Worm (Caenorhabditis elegans) whole organism, young adult: ENCODE data around the gene grl-6.

Experiments
- K12H6.12 ChIP-seq: fragments of 200-800 bp; sonication (Bioruptor generic); optimal IDR thresholded peaks from 2 replicates; lab custom pipeline; 2018; ENCODE audit warnings: mild to moderate bottlenecking, missing genetic modification characterization, missing compliant biosample characterization
- ama-1 ChIP-seq, 3 experiments: fragments of 150-350 bp in 1 of 3; sonication (generic microtip) in 2 of 3; optimal IDR thresholded peaks; 2 replicates each; lab custom pipeline; 2014 to 2018; ENCODE audit warnings: missing biosample characterization in 2 of 3, missing genetic modification characterization in 2 of 3, missing genetic modification reagents in 2 of 3
- efl-1 ChIP-seq: fragments of 150-350 bp; optimal IDR thresholded peaks from 2 replicates; lab custom pipeline; 2014; ENCODE audit warnings: missing biosample characterization, missing genetic modification reagents, missing genetic modification characterization
- let-607 ChIP-seq, 2 experiments: fragments of 200-800 bp in 1 of 2; sonication (Bioruptor generic) in 1 of 2; sonication (generic microtip) in 1 of 2; optimal IDR thresholded peaks; 2 replicates each; lab custom pipeline; 2016 to 2018; ENCODE audit warnings: mild to moderate bottlenecking in 2 of 2, missing compliant biosample characterization in 2 of 2, missing genetic modification characterization in 2 of 2, moderate library complexity in 2 of 2, missing genotype in 1 of 2
- nhr-80 ChIP-seq: sonication (generic microtip); optimal IDR thresholded peaks from 2 replicates; lab custom pipeline; 2016; ENCODE audit warnings: missing genetic modification characterization, missing compliant biosample characterization
- snpc-4 ChIP-seq, 5 experiments: fragments of 150-350 bp in 1 of 5; sonication (generic microtip) in 4 of 5; optimal IDR thresholded peaks; 2 replicates each; lab custom pipeline; 2014 to 2018; ENCODE audit warnings: missing genetic modification characterization in 5 of 5, missing biosample characterization in 3 of 5, antibody characterized with exemption in 2 of 5, mild to moderate bottlenecking in 2 of 5, missing compliant biosample characterization in 2 of 5, missing genotype in 2 of 5, moderate library complexity in 2 of 5, missing genetic modification reagents in 1 of 5
- tlf-1 ChIP-seq: fragments of 200-800 bp; sonication (Bioruptor generic); optimal IDR thresholded peaks from 2 replicates; lab custom pipeline; 2018; ENCODE audit warnings: mild to moderate bottlenecking, missing genetic modification characterization, missing compliant biosample characterization

- TF ChIP-seq nhr-80 (no peak), ama-1 (optimal IDR thresholded peaks at IDR 0.05; lab: Kevin White, UChicago) (no peak), ama-1 (GFP tag; optimal IDR thresholded peaks at IDR 0.05; lab: Kevin White, UChicago) (no peak), let-607 (tag; optimal IDR thresholded peaks at IDR 0.05; lab: Kevin White, UChicago) (no peak), efl-1 (no peak), tlf-1 (GFP tag; lab: Kevin White, UChicago) (no peak), K12H6.12 (tag; lab: Kevin White, UChicago) (no peak), snpc-4 (GFP tag; optimal IDR thresholded peaks at IDR 0.05; lab: Kevin White, UChicago) (no peak), snpc-4 (tag; optimal IDR thresholded peaks at IDR 0.05; lab: Kevin White, UChicago) (no peak)
Measured at ce11 chrX:6484780-6485179, 34.0 kb upstream of the grl-6 start, which contains the start of gene gar-1.
